Worm (Caenorhabditis elegans): ENCODE measurements around the gene ugt-41.
A peak's percentile ranks its signal among the peaks of the same experiment; 100 is the strongest.

Gene ugt-41

DNA sequence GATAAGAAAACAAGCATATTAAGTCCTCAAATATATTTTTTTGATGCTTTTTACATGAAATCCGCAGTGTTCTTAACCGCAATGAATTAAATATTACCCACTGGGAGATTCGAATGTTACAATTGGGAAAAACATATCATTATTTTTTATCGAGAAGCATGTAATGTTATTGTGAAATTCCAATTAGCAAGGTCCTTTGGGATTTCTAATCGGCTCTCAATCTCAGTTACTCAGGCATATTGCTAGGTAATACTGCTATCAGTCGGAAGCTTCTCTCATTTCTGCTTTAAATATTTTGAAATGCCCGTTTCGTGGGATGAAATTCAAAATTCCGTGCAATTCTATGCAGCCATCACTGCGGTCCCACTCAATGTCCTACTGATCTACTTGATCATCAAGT, 4.0 kb downstream of the ugt-41 start, which contains the start of gene str-204:
TSS of gene str-204 (plus strand) at position 301 of the 400 bp plus-strand sequence.
- TF ChIP-seq lin-14 (GFP tag; optimal IDR thresholded peaks at IDR 0.05) (no peak), mep-1 (tag; optimal IDR thresholded peaks at IDR 0.05) (no peak), nhr-28 (tag; optimal IDR thresholded peaks at IDR 0.05) (no peak), fkh-4 (tag; optimal IDR thresholded peaks at IDR 0.05; ENCODE audit: borderline replicate concordance) (no peak), swsn-7 (tag; optimal IDR thresholded peaks at IDR 0.05) (no peak), Y116A8C.19 (tag; optimal IDR thresholded peaks at IDR 0.05; ENCODE audit: borderline replicate concordance) (no peak), nhr-237 (tag; optimal IDR thresholded peaks at IDR 0.05) (no peak), C16A3.4 (tag; optimal IDR thresholded peaks at IDR 0.05) (no peak), hpl-2 (GFP tag; optimal IDR thresholded peaks at IDR 0.05) (no peak), ztf-4 (tag; optimal IDR thresholded peaks at IDR 0.05) (no peak), nhr-19 (GFP tag; conservative IDR thresholded peaks at IDR 0.05) (no peak), nhr-90 (tag; optimal IDR thresholded peaks at IDR 0.05; ENCODE audit: poor library complexity) (no peak), fkh-10 (GFP tag; optimal IDR thresholded peaks at IDR 0.05) (no peak), lin-13 (GFP tag; optimal IDR thresholded peaks at IDR 0.05) (no peak), nhr-84 (tag; optimal IDR thresholded peaks at IDR 0.05) (no peak), tbx-2 (tag; optimal IDR thresholded peaks at IDR 0.05) (no peak), elt-2 (tag; optimal IDR thresholded peaks at IDR 0.05) (no peak), rnt-1 (tag; optimal IDR thresholded peaks at IDR 0.05) (no peak)

DNA sequence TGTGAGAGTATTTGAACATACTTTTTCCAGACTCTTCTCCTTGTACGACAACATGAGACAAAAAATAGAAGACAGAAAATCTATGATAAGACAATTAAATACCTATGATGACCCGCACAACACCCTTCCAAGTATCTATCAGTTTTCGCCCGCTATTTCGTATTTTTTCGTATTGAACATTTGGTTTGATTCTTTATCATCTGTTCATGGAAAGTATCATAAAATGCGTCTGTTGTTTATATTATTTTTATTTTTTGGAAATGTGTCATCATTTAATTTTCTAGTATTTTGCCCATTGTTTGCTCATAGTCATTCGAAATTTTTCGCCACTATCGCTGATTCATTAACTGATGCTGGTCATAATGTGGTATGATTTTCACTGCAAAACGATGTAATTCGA, 6.3 kb downstream of the ugt-41 start, which contains the start of gene ugt-39:
TSS of gene ugt-39 (plus strand) at position 54 of the 400 bp plus-strand sequence.
- TF ChIP-seq lin-14 (GFP tag; optimal IDR thresholded peaks at IDR 0.05) (peak; percentile 41), hpl-2 (GFP tag; optimal IDR thresholded peaks at IDR 0.05) (no peak), fos-1 (tag; optimal IDR thresholded peaks at IDR 0.05) (no peak), ceh-90 (tag; optimal IDR thresholded peaks at IDR 0.05) (no peak), efl-3 (GFP tag; optimal IDR thresholded peaks at IDR 0.05) (no peak), nhr-84 (tag; optimal IDR thresholded peaks at IDR 0.05) (no peak), nhr-20 (tag; optimal IDR thresholded peaks at IDR 0.05) (peak; percentile 20), elt-3 (tag; optimal IDR thresholded peaks at IDR 0.05) (peak in 3 of 6 experiments; percentile 17 to 42 (median 41)), isw-1 (GFP tag; IDR thresholded peaks at IDR 0.05) (no peak), mdl-1 (tag; optimal IDR thresholded peaks at IDR 0.05) (no peak), jun-1 (tag; optimal IDR thresholded peaks at IDR 0.05) (no peak), unc-62 (GFP tag; optimal IDR thresholded peaks at IDR 0.05) (no peak), elt-2 (tag; optimal IDR thresholded peaks at IDR 0.05) (peak; percentile 62), snu-23 (GFP tag; optimal IDR thresholded peaks at IDR 0.05) (peak; percentile 5), pax-3 (tag; optimal IDR thresholded peaks at IDR 0.05) (no peak), nhr-28 (tag; optimal IDR thresholded peaks at IDR 0.05) (no peak), Y116A8C.19 (tag; optimal IDR thresholded peaks at IDR 0.05; ENCODE audit: borderline replicate concordance) (no peak), lir-3 (tag; optimal IDR thresholded peaks at IDR 0.05; ENCODE audit: poor library complexity) (no peak), ceh-8 (GFP tag; optimal IDR thresholded peaks at IDR 0.05) (no peak), tbx-2 (tag; optimal IDR thresholded peaks at IDR 0.05) (no peak), ets-5 (GFP tag; IDR thresholded peaks at IDR 0.05) (no peak), unc-130 (tag; optimal IDR thresholded peaks at IDR 0.05) (no peak), tlp-1 (tag; optimal IDR thresholded peaks at IDR 0.05) (no peak), dpl-1 (GFP tag; optimal IDR thresholded peaks at IDR 0.05) (no peak), nhr-90 (tag; optimal IDR thresholded peaks at IDR 0.05; ENCODE audit: poor library complexity) (no peak), sox-4 (tag; optimal IDR thresholded peaks at IDR 0.05) (no peak), egl-27 (tag; optimal IDR thresholded peaks at IDR 0.05) (no peak), hlh-17 (GFP tag; optimal IDR thresholded peaks at IDR 0.05; ENCODE audit: borderline replicate concordance) (no peak)

DNA sequence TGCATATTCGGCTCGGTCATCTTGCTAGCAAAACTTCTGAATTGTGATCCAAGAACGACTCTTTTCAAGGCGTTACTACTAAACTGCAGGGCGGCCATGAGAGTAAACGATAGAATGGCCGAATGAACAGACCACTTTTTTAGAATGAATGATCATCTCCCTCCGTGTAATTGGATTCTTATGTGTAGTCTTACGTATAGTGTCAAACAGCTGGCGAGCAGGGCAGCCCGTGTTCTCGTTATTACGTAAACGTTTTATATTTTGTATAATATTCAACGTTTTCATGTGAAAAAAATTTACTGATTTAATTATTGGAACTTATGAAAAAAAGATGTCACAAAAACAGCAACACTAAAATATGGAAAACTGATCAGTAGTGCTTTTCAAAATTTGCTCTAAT, 7.3 kb downstream of the ugt-41 start, which contains the start of gene F10D2.10:
TSS of gene F10D2.10 (minus strand) at position 101 of the 400 bp plus-strand sequence.
- TF ChIP-seq jun-1 (tag; optimal IDR thresholded peaks at IDR 0.05), result no peak
- no peak for TF ChIP-seq unc-86 (tag; optimal IDR thresholded peaks at IDR 0.05)
- TF ChIP-seq fkh-4 (tag; optimal IDR thresholded peaks at IDR 0.05; ENCODE audit: borderline replicate concordance), result no peak
- TF ChIP-seq unc-30 (tag; optimal IDR thresholded peaks at IDR 0.05), result no peak
- no peak for TF ChIP-seq elt-2 (tag; optimal IDR thresholded peaks at IDR 0.05)
- TF ChIP-seq pag-3 (tag; optimal IDR thresholded peaks at IDR 0.05; ENCODE audit: borderline replicate concordance, insufficient read depth), result no peak
- TF ChIP-seq nhr-28 (tag; optimal IDR thresholded peaks at IDR 0.05), result no peak
- TF ChIP-seq nhr-71 (tag; optimal IDR thresholded peaks at IDR 0.05), result no peak
- TF ChIP-seq sup-37 (GFP tag; optimal IDR thresholded peaks at IDR 0.05), result no peak
- TF ChIP-seq dpl-1 (GFP tag; optimal IDR thresholded peaks at IDR 0.05), result no peak
